Fruit fly (Drosophila melanogaster): ENCODE data around the gene CG15473.

DNA sequence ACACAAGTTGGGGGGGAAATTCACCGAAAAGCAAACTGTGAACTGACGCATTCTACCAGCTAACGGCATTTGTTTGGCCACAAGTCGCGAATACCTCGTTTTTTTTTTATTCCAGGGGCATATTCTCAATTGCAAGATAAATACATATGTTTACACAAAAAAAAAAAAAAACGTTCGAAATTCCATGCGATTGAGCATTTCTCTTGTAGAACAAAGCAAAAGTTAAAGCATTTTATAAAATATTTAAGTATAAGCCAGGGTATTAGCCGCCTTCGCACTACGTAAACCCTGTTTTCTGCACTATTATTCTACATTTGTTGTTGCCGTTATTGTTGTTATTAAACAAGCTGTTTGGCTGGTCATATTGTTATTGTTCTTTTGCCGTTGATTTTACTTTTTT is 40.0 kb downstream of the CG15473 start:
- TF ChIP-seq psq (GFP tag; optimal IDR thresholded peaks at IDR 0.05): no peak
- no peak for TF ChIP-seq lola (GFP tag; optimal IDR thresholded peaks at IDR 0.05)
- TF ChIP-seq dl (GFP tag; optimal IDR thresholded peaks at IDR 0.05; ENCODE audit: insufficient read depth in 1 of 2, partially characterized antibody in 2 of 2): no peak
- no peak for TF ChIP-seq HLH106 (tag; optimal IDR thresholded peaks at IDR 0.05)
- TF ChIP-seq Myc (optimal IDR thresholded peaks at IDR 0.05): no peak
- TF ChIP-seq Hr83 (GFP tag; optimal IDR thresholded peaks at IDR 0.05; ENCODE audit: poor library complexity, severe bottlenecking): no peak
- TF ChIP-seq GATAd (GFP tag; optimal IDR thresholded peaks at IDR 0.05): no peak
- no peak for TF ChIP-seq ey (GFP tag; optimal IDR thresholded peaks at IDR 0.05)
- no peak for TF ChIP-seq usp (GFP tag; optimal IDR thresholded peaks at IDR 0.05)

Measured in whole organism, wandering third instar larva.